Worm (Caenorhabditis elegans) whole organism, L4/young adult: ENCODE results near the gene Y45F10B.9.

Source experiments
- W03F9.2 ChIP-seq: fragments of 150-350 bp; optimal IDR thresholded peaks from 2 replicates; lab custom pipeline; 2014; ENCODE audit warnings: missing biosample characterization, missing genetic modification characterization
- dao-5 ChIP-seq: sonication (generic microtip); optimal IDR thresholded peaks from 2 replicates; lab custom pipeline; 2016; ENCODE audit warnings: missing genotype, missing genetic modification characterization, moderate library complexity, missing compliant biosample characterization
- him-1 ChIP-seq: sonication (generic microtip); optimal IDR thresholded peaks from 2 replicates; lab custom pipeline; 2016; ENCODE audit warnings: missing genotype, missing genetic modification reagents, missing genetic modification characterization, missing compliant biosample characterization

DNA sequence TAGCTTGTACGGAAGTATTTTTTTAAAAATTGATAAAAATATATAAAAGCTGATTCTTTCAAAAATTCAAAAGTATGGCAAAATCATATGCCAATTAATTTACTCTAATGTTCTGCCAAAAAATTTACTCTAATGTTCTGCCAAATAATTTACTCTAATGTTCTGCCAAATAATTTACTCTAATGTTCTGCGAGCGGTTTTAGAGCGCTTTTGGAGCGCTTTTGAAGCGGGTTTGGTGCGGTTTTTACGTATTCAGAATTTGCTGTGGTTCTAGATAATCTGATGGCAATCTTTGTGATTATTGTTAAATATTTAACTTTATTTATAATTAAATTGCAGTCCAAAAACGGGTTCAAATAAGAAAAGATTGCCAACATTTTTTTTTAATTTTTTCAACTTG, 48.4 kb downstream of the Y45F10B.9 start:
- TF ChIP-seq him-1 (tag; lab: Kevin White, UChicago) (no peak), W03F9.2 (tag; lab: Kevin White, UChicago) (no peak), dao-5 (no peak)
